Worm (Caenorhabditis elegans): ENCODE results near the gene fbxa-126.

ce11 chrIV:14339657-14340056 is 18.1 kb upstream of the fbxa-126 start, which contains the start of gene Y67A10A.11:
- TF ChIP-seq ztf-29 (GFP tag; IDR thresholded peaks at IDR 0.05) (no peak), T22C8.4 (GFP tag; IDR thresholded peaks at IDR 0.05) (no peak), ref-1 (GFP tag; conservative IDR thresholded peaks at IDR 0.05) (no peak), flt-1 (GFP tag; IDR thresholded peaks at IDR 0.05) (no peak), ztf-23 (GFP tag; IDR thresholded peaks at IDR 0.05) (no peak), med-1 (GFP tag; optimal IDR thresholded peaks at IDR 0.05; ENCODE audit: insufficient read depth) (no peak), klf-2 (GFP tag; conservative IDR thresholded peaks at IDR 0.05) (no peak)
